Worm (Caenorhabditis elegans) whole organism, late embryonic: ENCODE results near the gene ceh-89.

ENCODE experiments used
- C08G9.2 ChIP-seq: sonication (generic microtip); optimal IDR thresholded peaks from 2 replicates; lab custom pipeline; 2016; ENCODE audit warnings: mild to moderate bottlenecking, missing genetic modification characterization, moderate library complexity, missing compliant biosample characterization
- F13H6.1 ChIP-seq: sonication (generic microtip); optimal IDR thresholded peaks from 2 replicates; lab custom pipeline; 2016; ENCODE audit warnings: missing genetic modification characterization, missing compliant biosample characterization
- K09A11.1 ChIP-seq: sonication (generic microtip); optimal IDR thresholded peaks from 2 replicates; lab custom pipeline; 2017; ENCODE audit warnings: antibody characterized with exemption, mild to moderate bottlenecking, missing genetic modification characterization, missing compliant biosample characterization; ENCODE audit not compliant: insufficient read depth
- ahr-1 ChIP-seq: sonication (generic microtip); optimal IDR thresholded peaks from 2 replicates; lab custom pipeline; 2016; ENCODE audit warnings: missing genetic modification characterization, missing compliant biosample characterization
- ceh-18 ChIP-seq: sonication (generic microtip); optimal IDR thresholded peaks from 2 replicates; lab custom pipeline; 2016; ENCODE audit warnings: missing genetic modification characterization, missing compliant biosample characterization
- ceh-19 ChIP-seq: fragments of 200-800 bp; sonication (Bioruptor generic); optimal IDR thresholded peaks from 2 replicates; lab custom pipeline; 2018; ENCODE audit warnings: mild to moderate bottlenecking, missing genetic modification characterization, missing compliant biosample characterization
- ceh-2 ChIP-seq: sonication (generic microtip); optimal IDR thresholded peaks from 2 replicates; lab custom pipeline; 2016; ENCODE audit warnings: missing genotype, missing genetic modification characterization, missing compliant biosample characterization
- ceh-22 ChIP-seq: sonication (generic microtip); optimal IDR thresholded peaks from 2 replicates; lab custom pipeline; 2017; ENCODE audit warnings: missing biosample characterization, missing genetic modification characterization
- ceh-24 ChIP-seq: sonication (generic microtip); optimal IDR thresholded peaks from 2 replicates; lab custom pipeline; 2016; ENCODE audit warnings: mild to moderate bottlenecking, missing genetic modification characterization, missing compliant biosample characterization
- ceh-30 ChIP-seq: fragments of 150-350 bp; optimal IDR thresholded peaks from 2 replicates; lab custom pipeline; 2014; ENCODE audit warnings: missing biosample characterization, missing genetic modification characterization
- ceh-31 ChIP-seq: sonication (generic microtip); optimal IDR thresholded peaks from 2 replicates; lab custom pipeline; 2016; ENCODE audit warnings: missing genetic modification characterization, missing compliant biosample characterization
- ceh-34 ChIP-seq: sonication (generic microtip); optimal IDR thresholded peaks from 2 replicates; lab custom pipeline; 2016; ENCODE audit warnings: mild to moderate bottlenecking, missing genetic modification characterization, missing compliant biosample characterization
- ceh-45 ChIP-seq: fragments of 200-800 bp; sonication (Bioruptor generic); IDR thresholded peaks from 2 replicates; pipeline ENCODE4 v1.3.6; 2022; ENCODE audit warnings: missing genetic modification reagents, missing genetic modification characterization, missing compliant biosample characterization
- ceh-48 ChIP-seq: sonication (generic microtip); optimal IDR thresholded peaks from 2 replicates; lab custom pipeline; 2016; ENCODE audit warnings: missing genetic modification characterization, inconsistent platforms, missing compliant biosample characterization
- ceh-6 ChIP-seq: fragments of 200-800 bp; sonication (Bioruptor generic); optimal IDR thresholded peaks from 2 replicates; lab custom pipeline; 2018; ENCODE audit warnings: mild to moderate bottlenecking, missing genetic modification characterization, missing compliant biosample characterization
- che-1 ChIP-seq: sonication (generic microtip); optimal IDR thresholded peaks from 2 replicates; lab custom pipeline; 2016; ENCODE audit warnings: mild to moderate bottlenecking, missing genetic modification characterization, missing compliant biosample characterization
- dve-1 ChIP-seq: sonication (generic microtip); optimal IDR thresholded peaks from 2 replicates; lab custom pipeline; 2017; ENCODE audit warnings: antibody characterized with exemption, mild to moderate bottlenecking, missing genetic modification characterization, missing compliant biosample characterization
- elt-2 ChIP-seq: sonication (generic microtip); optimal IDR thresholded peaks from 2 replicates; lab custom pipeline; 2016; ENCODE audit warnings: missing genetic modification reagents, missing genetic modification characterization, missing compliant biosample characterization
- elt-4 ChIP-seq: sonication (generic microtip); optimal IDR thresholded peaks from 2 replicates; lab custom pipeline; 2016; ENCODE audit warnings: missing genetic modification characterization, missing compliant biosample characterization
- ets-4 ChIP-seq: sonication (generic microtip); optimal IDR thresholded peaks from 2 replicates; lab custom pipeline; 2016; ENCODE audit warnings: missing genetic modification characterization, missing compliant biosample characterization
- hlh-13 ChIP-seq: fragments of 200-800 bp; sonication (Bioruptor generic); optimal IDR thresholded peaks from 2 replicates; lab custom pipeline; 2018; ENCODE audit warnings: mild to moderate bottlenecking, missing genetic modification characterization, missing compliant biosample characterization
- hlh-30 ChIP-seq: sonication (generic microtip); optimal IDR thresholded peaks from 2 replicates; lab custom pipeline; 2017; ENCODE audit warnings: antibody characterized with exemption, missing genetic modification characterization, missing compliant biosample characterization; ENCODE audit not compliant: insufficient read depth
- hlh-8 ChIP-seq: sonication (generic microtip); optimal IDR thresholded peaks from 2 replicates; lab custom pipeline; 2016; ENCODE audit warnings: missing genotype, missing genetic modification characterization, missing compliant biosample characterization
- madf-2 ChIP-seq: sonication (generic microtip); optimal IDR thresholded peaks from 2 replicates; lab custom pipeline; 2017; ENCODE audit warnings: missing genetic modification characterization, missing compliant biosample characterization
- nfya-1 ChIP-seq: sonication (generic microtip); optimal IDR thresholded peaks from 2 replicates; lab custom pipeline; 2017; ENCODE audit warnings: missing genetic modification characterization, mild to moderate bottlenecking, missing compliant biosample characterization, antibody characterized with exemption, moderate library complexity
- nhr-11 ChIP-seq: fragments of 150-350 bp; optimal IDR thresholded peaks from 2 replicates; lab custom pipeline; 2014; ENCODE audit warnings: missing biosample characterization, missing genetic modification characterization
- npax-4 ChIP-seq: sonication (generic microtip); optimal IDR thresholded peaks from 2 replicates; lab custom pipeline; 2016; ENCODE audit warnings: missing genetic modification characterization, missing compliant biosample characterization
- pax-1 ChIP-seq: fragments of 150-350 bp; optimal IDR thresholded peaks from 2 replicates; lab custom pipeline; 2014; ENCODE audit warnings: missing biosample characterization, missing genetic modification characterization
- pha-2 ChIP-seq: sonication (generic microtip); optimal IDR thresholded peaks from 2 replicates; lab custom pipeline; 2017; ENCODE audit warnings: mild to moderate bottlenecking, missing genetic modification characterization, missing compliant biosample characterization
- pha-4 ChIP-seq: fragments of 150-350 bp; optimal IDR thresholded peaks from 2 replicates; lab custom pipeline; 2018; ENCODE audit warnings: missing biosample characterization, missing genetic modification reagents, missing genetic modification characterization
- pqm-1 ChIP-seq: sonication (generic microtip); optimal IDR thresholded peaks from 2 replicates; lab custom pipeline; 2016; ENCODE audit warnings: missing genetic modification characterization, missing compliant biosample characterization
- pros-1 ChIP-seq: fragments of 150-350 bp; optimal IDR thresholded peaks from 2 replicates; lab custom pipeline; 2014; ENCODE audit warnings: missing biosample characterization, missing genetic modification reagents, missing genetic modification characterization
- ref-2 ChIP-seq: sonication (generic microtip); optimal IDR thresholded peaks from 2 replicates; lab custom pipeline; 2016; ENCODE audit warnings: missing genetic modification characterization, missing compliant biosample characterization
- rnt-1 ChIP-seq: sonication (generic microtip); optimal IDR thresholded peaks from 2 replicates; lab custom pipeline; 2016; ENCODE audit warnings: missing genetic modification characterization, missing compliant biosample characterization
- sdc-2 ChIP-seq: sonication (generic microtip); optimal IDR thresholded peaks from 2 replicates; lab custom pipeline; 2016; ENCODE audit warnings: missing genotype, missing genetic modification characterization, missing compliant biosample characterization
- sox-4 ChIP-seq: sonication (generic microtip); optimal IDR thresholded peaks from 2 replicates; lab custom pipeline; 2017; ENCODE audit warnings: mild to moderate bottlenecking, missing genetic modification characterization, inconsistent platforms, missing compliant biosample characterization
- syd-9 ChIP-seq: sonication (generic microtip); optimal IDR thresholded peaks from 2 replicates; lab custom pipeline; 2016; ENCODE audit warnings: mild to moderate bottlenecking, missing genetic modification characterization, moderate library complexity, missing compliant biosample characterization
- tbx-2 ChIP-seq: sonication (generic microtip); optimal IDR thresholded peaks from 2 replicates; lab custom pipeline; 2016; ENCODE audit warnings: missing genetic modification characterization, missing compliant biosample characterization
- ttx-3 ChIP-seq: sonication (generic microtip); optimal IDR thresholded peaks from 2 replicates; lab custom pipeline; 2016; ENCODE audit warnings: missing genetic modification reagents, missing genetic modification characterization, missing compliant biosample characterization
- unc-3 ChIP-seq, 2 experiments: fragments of 200-800 bp in 1 of 2; sonication (Bioruptor generic) in 1 of 2; sonication (generic microtip) in 1 of 2; conservative IDR thresholded peaks in 1 of 2; optimal IDR thresholded peaks in 1 of 2; 2 replicates each; pipeline versions ENCODE4 v1.3.6 to Lab custom; 2016 to 2022; ENCODE audit warnings: missing compliant biosample characterization in 2 of 2, missing genetic modification characterization in 2 of 2, missing genetic modification reagents in 1 of 2
- unc-42 ChIP-seq: sonication (generic microtip); optimal IDR thresholded peaks from 2 replicates; lab custom pipeline; 2016; ENCODE audit warnings: missing genotype, missing genetic modification characterization, missing compliant biosample characterization
- unc-55 ChIP-seq: sonication (generic microtip); optimal IDR thresholded peaks from 2 replicates; lab custom pipeline; 2017; ENCODE audit warnings: missing biosample characterization, missing genetic modification reagents, missing genetic modification characterization
- ztf-16 ChIP-seq: sonication (generic microtip); optimal IDR thresholded peaks from 2 replicates; lab custom pipeline; 2017; ENCODE audit warnings: missing genetic modification characterization, missing compliant biosample characterization

Gene ceh-89

ce11 chrX:14165156-14165555, 23.4 kb downstream of the ceh-89 start:
- TF ChIP-seq C08G9.2 (tag; lab: Kevin White, UChicago) (no peak), elt-4 (tag; lab: Kevin White, UChicago) (no peak), hlh-13 (GFP tag; lab: Kevin White, UChicago) (no peak), ahr-1 (tag; lab: Kevin White, UChicago) (no peak), ztf-16 (tag; lab: Kevin White, UChicago) (no peak), ceh-48 (tag; lab: Kevin White, UChicago) (no peak), hlh-30 (tag; lab: Kevin White, UChicago) (no peak), ceh-19 (no peak)

DNA sequence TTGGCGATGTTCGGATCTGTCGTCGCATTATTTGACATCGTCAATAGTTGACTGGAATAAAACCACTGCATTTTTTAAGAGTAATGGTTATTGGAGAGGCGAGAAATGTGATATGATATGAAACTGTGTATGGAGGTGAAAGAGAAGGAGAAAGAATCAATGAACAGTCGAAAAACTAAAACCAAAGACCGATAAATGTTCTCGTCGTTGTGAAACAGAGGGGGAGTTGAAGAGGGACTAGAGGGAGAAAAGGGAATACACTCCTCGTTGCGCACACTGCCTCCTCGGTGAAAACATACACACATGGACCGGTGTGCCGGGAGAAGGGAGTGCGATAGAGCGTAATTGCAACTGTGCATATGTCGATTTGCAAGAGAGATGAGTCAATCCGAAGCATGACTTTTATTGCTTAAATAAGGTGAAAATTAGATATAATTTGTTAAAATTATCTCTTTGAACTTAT, 27.9 kb downstream of the ceh-89 start, which contains the start of gene sym-4:
sym-4 (minus strand) TSS at position 51 of the 463 bp plus-strand sequence.
- TF ChIP-seq ceh-22 (no peak), K09A11.1 (peak; percentile 53), ceh-34 (peak; percentile 68), nfya-1 (tag; lab: Kevin White, UChicago) (peak; percentile 77), ceh-2 (tag; lab: Kevin White, UChicago) (no peak), hlh-30 (tag; lab: Kevin White, UChicago) (peak; percentile 75), rnt-1 (tag; lab: Kevin White, UChicago) (peak; percentile 42), pqm-1 (tag; lab: Kevin White, UChicago) (peak; percentile 38), sox-4 (tag; lab: Kevin White, UChicago) (no peak), ceh-18 (tag; lab: Kevin White, UChicago) (peak; percentile 87), ttx-3 (tag; lab: Kevin White, UChicago) (no peak), unc-55 (GFP tag; lab: Kevin White, UChicago) (peak; percentile 22), ceh-30 (tag; lab: Kevin White, UChicago) (peak; percentile 44), tbx-2 (tag; lab: Kevin White, UChicago) (peak; percentile 71), ceh-45 (GFP tag; lab: Robert Waterston, UW) (0 out of 2 replicates have a peak, but pooled peaks have one; percentile 50), C08G9.2 (tag; lab: Kevin White, UChicago) (peak; percentile 29), ceh-24 (tag; lab: Kevin White, UChicago) (no peak), dve-1 (tag; lab: Kevin White, UChicago) (peak; percentile 60), sdc-2 (tag; lab: Kevin White, UChicago) (peak; percentile 79), ceh-6 (GFP tag; lab: Kevin White, UChicago) (peak; percentile 35), ceh-31 (tag; lab: Kevin White, UChicago) (peak; percentile 77), hlh-8 (tag; lab: Kevin White, UChicago) (peak; percentile 82), npax-4 (tag; lab: Kevin White, UChicago) (no peak), pros-1 (tag; lab: Kevin White, UChicago) (peak; percentile 12), syd-9 (peak; percentile 7), pha-4 (tag; lab: Kevin White, UChicago) (no peak), ceh-48 (tag; lab: Kevin White, UChicago) (peak; percentile 34), F13H6.1 (tag; lab: Kevin White, UChicago) (no peak), che-1 (tag; lab: Kevin White, UChicago) (no peak), unc-3 (GFP tag; conservative IDR thresholded peaks at IDR 0.05; lab: Robert Waterston, UW) (no peak), unc-3 (tag; optimal IDR thresholded peaks at IDR 0.05; lab: Kevin White, UChicago) (no peak), nhr-11 (no peak), ref-2 (tag; lab: Kevin White, UChicago) (peak; percentile 59), pha-2 (tag; lab: Kevin White, UChicago) (no peak), ets-4 (tag; lab: Kevin White, UChicago) (peak; percentile 57), unc-42 (tag; lab: Kevin White, UChicago) (peak; percentile 83), elt-2 (tag; lab: Kevin White, UChicago) (peak; percentile 72), ceh-19 (no peak), pax-1 (tag; lab: Kevin White, UChicago) (no peak), madf-2 (tag; lab: Kevin White, UChicago) (no peak)
